Fruit fly (Drosophila melanogaster): ENCODE results near the gene zormin.

Gene zormin

DNA sequence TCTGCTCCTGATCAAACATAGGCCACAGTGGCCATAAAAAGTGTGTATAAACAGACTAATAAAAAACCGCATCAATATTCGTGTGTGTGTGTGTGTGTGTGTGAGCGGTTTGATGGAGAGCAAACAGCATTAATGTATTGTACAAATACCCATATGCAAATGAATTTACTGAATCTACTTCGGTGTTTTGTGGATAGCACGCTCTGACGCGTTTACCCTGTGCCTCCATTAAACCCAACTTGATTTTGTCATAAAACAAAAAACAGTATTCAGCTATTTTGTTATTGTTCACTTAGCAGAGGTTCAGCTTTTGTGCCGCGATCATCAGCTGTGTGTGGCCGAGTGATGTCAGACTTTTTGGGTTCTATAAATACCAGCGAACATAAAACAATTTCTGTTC lies 7.1 kb downstream of the zormin start (continued):
- TF ChIP-seq CG11723 (GFP tag; optimal IDR thresholded peaks at IDR 0.05) = no peak
- no peak for TF ChIP-seq dmrt99B (tag; optimal IDR thresholded peaks at IDR 0.05)
- peak; percentile 35 for TF ChIP-seq sens (GFP tag)
- TF ChIP-seq Bgb (GFP tag; IDR thresholded peaks at IDR 0.05; ENCODE audit: partially characterized antibody) = no peak
- no peak for TF ChIP-seq CG7928 (GFP tag; optimal IDR thresholded peaks at IDR 0.05)
- TF ChIP-seq tap (tag; optimal IDR thresholded peaks at IDR 0.05) = no peak
- TF ChIP-seq kay (GFP tag; optimal IDR thresholded peaks at IDR 0.05) = no peak
- peak; percentile 65 for TF ChIP-seq Med (GFP tag)
- TF ChIP-seq nerfin-1 (tag; optimal IDR thresholded peaks at IDR 0.05) = no peak
- TF ChIP-seq Jarid2 (GFP tag; optimal IDR thresholded peaks at IDR 0.05) = no peak
- TF ChIP-seq CG34224 (GFP tag; IDR thresholded peaks at IDR 0.05; ENCODE audit: partially characterized antibody) = no peak
- TF ChIP-seq CG11695 (GFP tag; IDR thresholded peaks at IDR 0.05) = no peak
- TF ChIP-seq hth (optimal IDR thresholded peaks at IDR 0.05) = no peak
- no peak for TF ChIP-seq Asciz (GFP tag; optimal IDR thresholded peaks at IDR 0.05)
- no peak for TF ChIP-seq Ravus (GFP tag; IDR thresholded peaks at IDR 0.05)
- no peak for TF ChIP-seq inv (GFP tag; IDR thresholded peaks at IDR 0.05; ENCODE audit: partially characterized antibody)
- TF ChIP-seq exex (tag; optimal IDR thresholded peaks at IDR 0.05) = no peak
- TF ChIP-seq sima (GFP tag; optimal IDR thresholded peaks at IDR 0.05) = no peak
- TF ChIP-seq CG7963 (GFP tag; IDR thresholded peaks at IDR 0.05; ENCODE audit: partially characterized antibody) = no peak
- TF ChIP-seq CG6791 (GFP tag; IDR thresholded peaks at IDR 0.05; ENCODE audit: partially characterized antibody) = no peak
- TF ChIP-seq chm (GFP tag; IDR thresholded peaks at IDR 0.05) = no peak
- TF ChIP-seq CG15269 (tag; optimal IDR thresholded peaks at IDR 0.05) = peak; percentile 33
- TF ChIP-seq luna (GFP tag; optimal IDR thresholded peaks at IDR 0.05) = no peak
- TF ChIP-seq pan (optimal IDR thresholded peaks at IDR 0.05) = no peak
- TF ChIP-seq pan (GFP tag; optimal IDR thresholded peaks at IDR 0.05 in 1 of 2, IDR thresholded peaks at IDR 0.05 in 1 of 2) = peak in 1 of 2 experiments; percentile 27
- no peak for TF ChIP-seq CG10274 (GFP tag; optimal IDR thresholded peaks at IDR 0.05)
- TF ChIP-seq tgo (GFP tag; IDR thresholded peaks at IDR 0.05) = no peak
- TF ChIP-seq CG7357 (GFP tag; IDR thresholded peaks at IDR 0.05) = no peak
- no peak for TF ChIP-seq pros (GFP tag; optimal IDR thresholded peaks at IDR 0.05)
- 0 out of 3 replicates have a peak, but pooled peaks have one; percentile 14 for TF ChIP-seq ci (GFP tag; IDR thresholded peaks at IDR 0.05)
- no peak for TF ChIP-seq HLH4C (GFP tag; IDR thresholded peaks at IDR 0.05; ENCODE audit: partially characterized antibody)
- TF ChIP-seq CG12071 (GFP tag; optimal IDR thresholded peaks at IDR 0.05) = no peak
- no peak for TF ChIP-seq Doc3 (GFP tag; IDR thresholded peaks at IDR 0.05; ENCODE audit: partially characterized antibody)
- TF ChIP-seq Ets65A (GFP tag) = no peak
- TF ChIP-seq Oli (tag; optimal IDR thresholded peaks at IDR 0.05) = no peak
- no peak for TF ChIP-seq gcm2 (GFP tag; optimal IDR thresholded peaks at IDR 0.05)
- TF ChIP-seq CG4404 (GFP tag; IDR thresholded peaks at IDR 0.05) = no peak
- TF ChIP-seq vvl (GFP tag; IDR thresholded peaks at IDR 0.05) = peak; percentile 56
- TF ChIP-seq HmgZ (tag; optimal IDR thresholded peaks at IDR 0.05) = no peak
- TF ChIP-seq mirr (GFP tag; optimal IDR thresholded peaks at IDR 0.05) = peak; percentile 52
- no peak for TF ChIP-seq Trl (optimal IDR thresholded peaks at IDR 0.05)
- no peak for TF ChIP-seq Trl (GFP tag; optimal IDR thresholded peaks at IDR 0.05)
- TF ChIP-seq otp (GFP tag; IDR thresholded peaks at IDR 0.05) = no peak
- no peak for TF ChIP-seq Fer2 (tag; optimal IDR thresholded peaks at IDR 0.05)
- TF ChIP-seq CG9797 (GFP tag; optimal IDR thresholded peaks at IDR 0.05) = no peak
- no peak for TF ChIP-seq fu2 (GFP tag; optimal IDR thresholded peaks at IDR 0.05)
- no peak for TF ChIP-seq maf-S (GFP tag; optimal IDR thresholded peaks at IDR 0.05)
- TF ChIP-seq esg (GFP tag; conservative IDR thresholded peaks at IDR 0.05) = no peak
- no peak for TF ChIP-seq Doc2 (GFP tag; IDR thresholded peaks at IDR 0.05)
- TF ChIP-seq CG12769 (tag; optimal IDR thresholded peaks at IDR 0.05) = peak; percentile 69
- TF ChIP-seq CG14667 (GFP tag; IDR thresholded peaks at IDR 0.05) = no peak
- no peak for TF ChIP-seq CG3281 (GFP tag; optimal IDR thresholded peaks at IDR 0.05)
- no peak for TF ChIP-seq CG1602 (GFP tag; optimal IDR thresholded peaks at IDR 0.05)

Measured in whole organism, embryonic.